Fruit fly (Drosophila melanogaster) whole organism, embryonic: ENCODE measurements around the gene Ppt1.

ENCODE experiments used
- ATbp ChIP-seq: fragments of 200-800 bp; sonication (Bioruptor generic); optimal IDR thresholded peaks from 2 replicates; lab custom pipeline; 2017; ENCODE audit warnings: missing biosample characterization, mild to moderate bottlenecking, missing genetic modification characterization, missing genetic modification reagents
- B-H1 ChIP-seq: fragments of 200-800 bp; sonication (Bioruptor generic); IDR thresholded peaks from 3 replicates; pipeline ENCODE4 v1.3.6; 2022; ENCODE audit warnings: missing biosample characterization, missing genetic modification characterization
- CG10321 ChIP-seq: fragments of 200-800 bp; sonication (Bioruptor generic); IDR thresholded peaks from 2 replicates; pipeline ENCODE4 v1.3.6; 2022; ENCODE audit warnings: missing biosample characterization, missing genetic modification characterization
- CG10431 ChIP-seq: fragments of 200-800 bp; sonication (Bioruptor generic); optimal IDR thresholded peaks from 3 replicates; lab custom pipeline; 2018; ENCODE audit warnings: missing biosample characterization, mild to moderate bottlenecking, missing genetic modification characterization
- CG10565 ChIP-seq: fragments of 200-800 bp; sonication (Bioruptor generic); optimal IDR thresholded peaks from 3 replicates; lab custom pipeline; 2016; ENCODE audit warnings: missing biosample characterization, mild to moderate bottlenecking, missing genetic modification characterization
- CG10959 ChIP-seq: fragments of 200-800 bp; sonication (Bioruptor generic); IDR thresholded peaks from 2 replicates; pipeline ENCODE4 v1.3.6; 2022; ENCODE audit warnings: missing biosample characterization, missing genetic modification characterization
- CG11247 ChIP-seq: fragments of 200-800 bp; sonication (Bioruptor generic); IDR thresholded peaks from 2 replicates; pipeline ENCODE4 v1.3.6; 2022; ENCODE audit warnings: missing biosample characterization, missing genetic modification characterization
- CG11398 ChIP-seq: fragments of 200-800 bp; sonication (Bioruptor generic); optimal IDR thresholded peaks from 2 replicates; lab custom pipeline; 2016; ENCODE audit warnings: missing biosample characterization, missing genetic modification characterization
- CG12155 ChIP-seq: fragments of 200-800 bp; sonication (Bioruptor generic); optimal IDR thresholded peaks from 3 replicates; lab custom pipeline; 2016; ENCODE audit warnings: missing biosample characterization, missing genetic modification characterization
- CG12299 ChIP-seq: fragments of 200-800 bp; sonication (Bioruptor generic); optimal IDR thresholded peaks from 2 replicates; lab custom pipeline; 2018; ENCODE audit warnings: missing biosample characterization, mild to moderate bottlenecking, missing genetic modification characterization
- CG13624 ChIP-seq: fragments of 200-800 bp; sonication (Bioruptor generic); optimal IDR thresholded peaks from 2 replicates; lab custom pipeline; 2016; ENCODE audit warnings: missing biosample characterization, missing genetic modification characterization
- CG16815 ChIP-seq: fragments of 200-800 bp; sonication (Bioruptor generic); optimal IDR thresholded peaks from 3 replicates; lab custom pipeline; 2017; ENCODE audit warnings: missing biosample characterization, mild to moderate bottlenecking, missing genetic modification characterization
- CG17359 ChIP-seq: fragments of 200-800 bp; sonication (Bioruptor generic); optimal IDR thresholded peaks from 3 replicates; lab custom pipeline; 2018; ENCODE audit warnings: missing biosample characterization, mild to moderate bottlenecking, missing genetic modification characterization, moderate library complexity
- CG17385 ChIP-seq: fragments of 200-800 bp; sonication (Bioruptor generic); optimal IDR thresholded peaks from 3 replicates; lab custom pipeline; 2018; ENCODE audit warnings: missing biosample characterization, mild to moderate bottlenecking, missing genetic modification characterization
- CG17802 ChIP-seq: fragments of 200-800 bp; sonication (Bioruptor generic); optimal IDR thresholded peaks from 2 replicates; lab custom pipeline; 2018; ENCODE audit warnings: missing biosample characterization, mild to moderate bottlenecking, missing genetic modification characterization, moderate library complexity
- CG17912 ChIP-seq: fragments of 200-800 bp; sonication (Bioruptor generic); optimal IDR thresholded peaks from 2 replicates; lab custom pipeline; 2018; ENCODE audit warnings: missing biosample characterization, mild to moderate bottlenecking, missing genetic modification characterization
- CG18619 ChIP-seq: fragments of 200-800 bp; sonication (Bioruptor generic); optimal IDR thresholded peaks from 3 replicates; lab custom pipeline; 2017; ENCODE audit warnings: missing biosample characterization, mild to moderate bottlenecking, missing genetic modification characterization
- CG3065 ChIP-seq: fragments of 200-800 bp; sonication (Bioruptor generic); optimal IDR thresholded peaks from 2 replicates; lab custom pipeline; 2016; ENCODE audit warnings: missing biosample characterization, missing genetic modification characterization
- CG34422 ChIP-seq: fragments of 200-800 bp; sonication (Bioruptor generic); IDR thresholded peaks from 3 replicates; pipeline ENCODE4 v1.3.6; 2022; ENCODE audit warnings: missing biosample characterization, missing genetic modification characterization
- CG4707 ChIP-seq: fragments of 200-800 bp; sonication (Bioruptor generic); optimal IDR thresholded peaks from 2 replicates; lab custom pipeline; 2018; ENCODE audit warnings: missing biosample characterization, mild to moderate bottlenecking, missing genetic modification characterization, moderate library complexity
- Ets65A ChIP-seq: fragments of 200-800 bp; sonication (Bioruptor generic); peaks from one replicate; lab custom pipeline; 2016; ENCODE audit warnings: missing biosample characterization, missing genetic modification characterization
- Fer1 ChIP-seq: fragments of 200-800 bp; sonication (Bioruptor generic); optimal IDR thresholded peaks from 2 replicates; lab custom pipeline; 2017; ENCODE audit warnings: missing biosample characterization, mild to moderate bottlenecking, missing genetic modification characterization
- GATAe ChIP-seq: fragments of 200-800 bp; sonication (Bioruptor generic); conservative IDR thresholded peaks from 2 replicates; pipeline ENCODE4 v1.3.6; 2022; ENCODE audit warnings: missing biosample characterization, missing genetic modification characterization
- Gsc ChIP-seq: fragments of 200-800 bp; sonication (Bioruptor generic); IDR thresholded peaks from 2 replicates; pipeline ENCODE4 v1.3.6; 2022; ENCODE audit warnings: missing biosample characterization, missing genetic modification characterization
- Nf-YA ChIP-seq: fragments of 200-800 bp; sonication (Bioruptor generic); IDR thresholded peaks from 2 replicates; pipeline ENCODE4 v1.3.6; 2022; ENCODE audit warnings: missing biosample characterization, missing genetic modification characterization
- Opbp ChIP-seq: fragments of 200-800 bp; sonication (Bioruptor generic); IDR thresholded peaks from 3 replicates; pipeline ENCODE4 v1.3.6; 2022; ENCODE audit warnings: missing biosample characterization, missing genetic modification characterization; ENCODE audit not compliant: partially characterized antibody
- Sry-δ ChIP-seq: fragments of 200-800 bp; sonication (Bioruptor generic); optimal IDR thresholded peaks from 2 replicates; lab custom pipeline; 2016; ENCODE audit warnings: missing biosample characterization, missing genetic modification characterization
- Vsx1 ChIP-seq: fragments of 200-800 bp; sonication (Bioruptor generic); optimal IDR thresholded peaks from 2 replicates; lab custom pipeline; 2017; ENCODE audit warnings: missing biosample characterization, mild to moderate bottlenecking, missing genetic modification characterization, missing genetic modification reagents
- Xrp1 ChIP-seq: fragments of 200-800 bp; sonication (Bioruptor generic); IDR thresholded peaks from 2 replicates; pipeline ENCODE4 v1.3.6; 2022; ENCODE audit warnings: missing biosample characterization, missing genetic modification characterization
- aop ChIP-seq: fragments of 200-800 bp; sonication (Bioruptor generic); IDR thresholded peaks from 2 replicates; pipeline ENCODE4 v1.3.6; 2022; ENCODE audit warnings: missing biosample characterization, missing genetic modification characterization
- bigmax ChIP-seq: fragments of 200-800 bp; sonication (Bioruptor generic); optimal IDR thresholded peaks from 2 replicates; lab custom pipeline; 2018; ENCODE audit warnings: missing biosample characterization, mild to moderate bottlenecking, missing genetic modification characterization
- chinmo ChIP-seq: fragments of 200-800 bp; sonication (Bioruptor generic); IDR thresholded peaks from 4 replicates; pipeline ENCODE4 v1.3.6; 2022; ENCODE audit warnings: missing biosample characterization, missing genetic modification characterization; ENCODE audit not compliant: partially characterized antibody
- chn ChIP-seq: fragments of 200-800 bp; sonication (Bioruptor generic); optimal IDR thresholded peaks from 2 replicates; lab custom pipeline; 2016; ENCODE audit warnings: missing biosample characterization, missing genetic modification characterization
- crp ChIP-seq, 2 experiments: fragments of 200-800 bp; sonication (Bioruptor generic); optimal IDR thresholded peaks; 2 replicates in 1 of 2; 3 replicates in 1 of 2; lab custom pipeline; 2017; ENCODE audit warnings: missing biosample characterization in 2 of 2, missing genetic modification characterization in 2 of 2, mild to moderate bottlenecking in 1 of 2, moderate library complexity in 1 of 2
- dimm ChIP-seq: fragments of 200-800 bp; sonication (Bioruptor generic); IDR thresholded peaks from 2 replicates; pipeline ENCODE4 v1.3.6; 2022; ENCODE audit warnings: missing biosample characterization, missing genetic modification characterization
- disco-r ChIP-seq: fragments of 200-800 bp; sonication (Bioruptor generic); optimal IDR thresholded peaks from 2 replicates; lab custom pipeline; 2016; ENCODE audit warnings: missing biosample characterization, missing genetic modification characterization
- dysf ChIP-seq: fragments of 200-800 bp; sonication (Bioruptor generic); IDR thresholded peaks from 3 replicates; pipeline ENCODE4 v1.3.6; 2022; ENCODE audit warnings: missing biosample characterization, missing genetic modification characterization
- hkb ChIP-seq, 2 experiments: fragments of 200-800 bp in 1 of 2; fragments of >200 bp in 1 of 2; sonication (Bioruptor generic) in 1 of 2; IDR thresholded peaks in 1 of 2; optimal IDR thresholded peaks in 1 of 2; 2 replicates each; pipeline versions ENCODE4 v1.3.6 to Lab custom; 2017 to 2022; ENCODE audit warnings: missing biosample characterization in 1 of 2, missing genetic modification characterization in 1 of 2
- hth ChIP-seq: fragments of >200 bp; optimal IDR thresholded peaks from 2 replicates; lab custom pipeline; 2017; ENCODE audit warnings: inconsistent platforms
- jing ChIP-seq: fragments of 200-800 bp; sonication (Bioruptor generic); optimal IDR thresholded peaks from 2 replicates; lab custom pipeline; 2018; ENCODE audit warnings: missing biosample characterization, mild to moderate bottlenecking, missing genetic modification characterization
- jumu ChIP-seq: fragments of 200-800 bp; sonication (Bioruptor generic); optimal IDR thresholded peaks from 3 replicates; lab custom pipeline; 2016; ENCODE audit warnings: missing biosample characterization, missing genetic modification characterization
- kay ChIP-seq: fragments of 200-800 bp; sonication (Bioruptor generic); optimal IDR thresholded peaks from 2 replicates; lab custom pipeline; 2016; ENCODE audit warnings: missing biosample characterization, missing genetic modification characterization
- ken ChIP-seq: fragments of 200-800 bp; sonication (Bioruptor generic); IDR thresholded peaks from 3 replicates; pipeline ENCODE4 v1.3.6; 2022; ENCODE audit warnings: missing biosample characterization, missing genetic modification characterization
- lola ChIP-seq, 3 experiments: fragments of >200 bp in 2 of 3; fragments of 200-800 bp in 1 of 3; sonication (Bioruptor generic) in 1 of 3; optimal IDR thresholded peaks; 2 replicates each; lab custom pipeline; 2017 to 2019; ENCODE audit warnings: missing biosample characterization in 3 of 3, missing genetic modification characterization in 3 of 3, mild to moderate bottlenecking in 1 of 3, moderate library complexity in 1 of 3
- pnt ChIP-seq: fragments of 200-800 bp; sonication (Bioruptor generic); optimal IDR thresholded peaks from 3 replicates; lab custom pipeline; 2016; ENCODE audit warnings: missing biosample characterization, missing genetic modification characterization
- ro ChIP-seq: fragments of 200-800 bp; sonication (Bioruptor generic); IDR thresholded peaks from 2 replicates; pipeline ENCODE4 v1.3.6; 2022; ENCODE audit warnings: missing biosample characterization, missing genetic modification characterization
- sens ChIP-seq: fragments of 200-800 bp; sonication (Bioruptor generic); peaks from one replicate; lab custom pipeline; 2016; ENCODE audit warnings: missing biosample characterization, missing genetic modification characterization
- sens-2 ChIP-seq: fragments of 200-800 bp; sonication (Bioruptor generic); IDR thresholded peaks from 2 replicates; pipeline ENCODE4 v1.3.6; 2022; ENCODE audit warnings: missing biosample characterization, missing genetic modification characterization
- sob ChIP-seq: fragments of 200-800 bp; sonication (Bioruptor generic); IDR thresholded peaks from 2 replicates; pipeline ENCODE4 v1.3.6; 2022; ENCODE audit warnings: missing biosample characterization, missing genetic modification characterization
- trh ChIP-seq: fragments of 200-800 bp; sonication (Bioruptor generic); optimal IDR thresholded peaks from 2 replicates; lab custom pipeline; 2016; ENCODE audit warnings: missing biosample characterization, missing genetic modification characterization
- tx ChIP-seq: fragments of 200-800 bp; sonication (Bioruptor generic); optimal IDR thresholded peaks from 2 replicates; lab custom pipeline; 2016; ENCODE audit warnings: missing biosample characterization, missing genetic modification characterization
- zen2 ChIP-seq: fragments of 200-800 bp; sonication (Bioruptor generic); IDR thresholded peaks from 3 replicates; pipeline ENCODE4 v1.3.6; 2022; ENCODE audit warnings: missing biosample characterization, missing genetic modification characterization; ENCODE audit not compliant: partially characterized antibody

Gene Ppt1

DNA sequence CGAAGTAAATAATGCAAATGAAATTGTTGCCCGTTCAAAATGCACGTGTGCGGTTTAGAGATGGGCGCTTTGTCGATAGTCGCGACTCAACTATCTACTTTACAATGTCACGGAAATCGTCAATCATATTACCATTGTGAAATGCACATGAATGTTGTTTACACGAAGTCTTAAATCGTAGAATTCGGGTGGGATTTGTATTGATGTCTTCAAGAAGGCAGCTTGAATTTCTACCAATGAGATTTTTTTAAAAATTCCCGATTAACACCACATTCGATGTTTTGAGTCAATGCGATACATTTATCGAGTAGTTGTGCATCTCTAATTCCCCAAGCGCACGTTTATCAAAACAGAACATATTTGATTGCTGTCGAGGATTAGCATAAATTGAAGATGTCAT is 30.2 kb upstream of the Ppt1 start, which contains the start of gene CG1789 (continued):
- no peak for TF ChIP-seq CG12299 (tag; lab: Kevin White, UChicago)
- no peak for TF ChIP-seq disco-r (GFP tag; lab: Kevin White, UChicago)
- no peak for TF ChIP-seq bigmax (GFP tag; lab: Kevin White, UChicago)
- TF ChIP-seq dysf (GFP tag; lab: Robert Waterston, UW), result 0 out of 3 replicates have a peak, but pooled peaks have one; percentile 30
- TF ChIP-seq Xrp1, result peak; percentile 30; the same call in 1 of the 2 replicates
- TF ChIP-seq tx (GFP tag; lab: Kevin White, UChicago), result no peak
- TF ChIP-seq CG16815, result no peak
- TF ChIP-seq chinmo, result peak; percentile 84
- peak; percentile 78; the same call in 2 of the 3 replicates for TF ChIP-seq Opbp (GFP tag; lab: Robert Waterston, UW)
- TF ChIP-seq CG11247 (GFP tag; lab: Robert Waterston, UW), result no peak
- TF ChIP-seq CG18619, result no peak
- TF ChIP-seq CG17359 (tag; lab: Kevin White, UChicago), result no peak
- no peak for TF ChIP-seq hth (lab: Kevin White, UChicago)
- TF ChIP-seq CG17802 (tag; lab: Kevin White, UChicago), result no peak
- TF ChIP-seq crp (GFP tag; optimal IDR thresholded peaks at IDR 0.05; lab: Kevin White, UChicago), result peak in 1 of 2 experiments; percentile 32
- no peak for TF ChIP-seq CG17912
- no peak for TF ChIP-seq kay (GFP tag; lab: Kevin White, UChicago)
- no peak for TF ChIP-seq B-H1 (GFP tag; lab: Robert Waterston, UW)
- TF ChIP-seq jumu (GFP tag; lab: Kevin White, UChicago), result peak; percentile 26
- TF ChIP-seq CG10565 (GFP tag; lab: Kevin White, UChicago), result no peak
- TF ChIP-seq Sry-δ, result peak; percentile 96
- TF ChIP-seq Gsc, result no peak
- TF ChIP-seq zen2 (GFP tag; lab: Robert Waterston, UW), result peak; percentile 90; the same call in 2 of the 3 replicates
- no peak for TF ChIP-seq Vsx1 (GFP tag; lab: Kevin White, UChicago)
- TF ChIP-seq pnt (GFP tag; lab: Kevin White, UChicago), result no peak
- TF ChIP-seq Nf-YA (GFP tag; lab: Robert Waterston, UW), result no peak
- no peak for TF ChIP-seq ro (GFP tag; lab: Robert Waterston, UW)
- no peak for TF ChIP-seq ATbp (GFP tag; lab: Kevin White, UChicago)
- no peak for TF ChIP-seq Ets65A (GFP tag; lab: Kevin White, UChicago)
- TF ChIP-seq CG34422 (GFP tag; lab: Robert Waterston, UW), result no peak
- no peak for TF ChIP-seq CG11398 (GFP tag; lab: Kevin White, UChicago)
- TF ChIP-seq CG12155 (GFP tag; lab: Kevin White, UChicago), result no peak
- TF ChIP-seq CG10431 (GFP tag; lab: Kevin White, UChicago), result no peak
- no peak for TF ChIP-seq trh (GFP tag; lab: Kevin White, UChicago)
- TF ChIP-seq sens (GFP tag; lab: Kevin White, UChicago), result peak; percentile 85
- TF ChIP-seq CG13624, result peak; percentile 16
- TF ChIP-seq CG10959, result no peak
- no peak for TF ChIP-seq hkb (optimal IDR thresholded peaks at IDR 0.05; lab: Kevin White, UChicago)
- TF ChIP-seq hkb (GFP tag; IDR thresholded peaks at IDR 0.05; lab: Robert Waterston, UW), result no peak
- peak in 1 of 3 experiments; percentile 20 for TF ChIP-seq lola (GFP tag; optimal IDR thresholded peaks at IDR 0.05; lab: Kevin White, UChicago)
- peak; percentile 38; the same call in 1 of the 2 replicates for TF ChIP-seq sob
- TF ChIP-seq sens-2, result no peak
- TF ChIP-seq CG4707 (GFP tag; lab: Kevin White, UChicago), result no peak
- no peak for TF ChIP-seq CG17385 (GFP tag; lab: Kevin White, UChicago)
- TF ChIP-seq CG3065 (GFP tag; lab: Kevin White, UChicago), result no peak
- no peak for TF ChIP-seq aop (GFP tag; lab: Robert Waterston, UW)
- no peak for TF ChIP-seq CG10321 (GFP tag; lab: Robert Waterston, UW)
- TF ChIP-seq dimm (GFP tag; lab: Robert Waterston, UW), result no peak
- no peak for TF ChIP-seq GATAe (GFP tag; lab: Robert Waterston, UW)
- TF ChIP-seq jing, result no peak
- no peak for TF ChIP-seq Fer1 (GFP tag; lab: Kevin White, UChicago)
- TF ChIP-seq chn (GFP tag; lab: Kevin White, UChicago), result no peak
- TF ChIP-seq ken, result no peak
